Worm (Caenorhabditis elegans) whole organism, L4 larva: ENCODE measurements around the gene eif-3.K.
A peak's percentile ranks its signal among the peaks of the same experiment; 100 is the strongest.

ENCODE experiments used
- F49E8.2 ChIP-seq: sonication (generic microtip); optimal IDR thresholded peaks from 2 replicates; lab custom pipeline; 2016; ENCODE audit warnings: missing compliant biosample characterization, mild to moderate bottlenecking, missing genetic modification characterization, borderline replicate concordance
- T20F7.1 ChIP-seq: fragments of 200-800 bp; sonication (Bioruptor generic); optimal IDR thresholded peaks from 2 replicates; lab custom pipeline; 2018; ENCODE audit warnings: mild to moderate bottlenecking, missing genetic modification characterization, missing compliant biosample characterization
- Y5F2A.4 ChIP-seq: fragments of 200-800 bp; sonication (Bioruptor generic); optimal IDR thresholded peaks from 2 replicates; lab custom pipeline; 2018; ENCODE audit warnings: mild to moderate bottlenecking, missing genetic modification characterization, missing compliant biosample characterization
- Y75B8A.6 ChIP-seq: fragments of 200-800 bp; sonication (Bioruptor generic); IDR thresholded peaks from 2 replicates; pipeline ENCODE4 v1.3.6; 2022; ENCODE audit warnings: missing genetic modification reagents, missing genetic modification characterization, missing compliant biosample characterization
- ZK546.5 ChIP-seq, 2 experiments: sonication (generic microtip); optimal IDR thresholded peaks; 2 replicates each; lab custom pipeline; 2017; ENCODE audit warnings: missing biosample characterization in 2 of 2, missing genetic modification characterization in 2 of 2
- aha-1 ChIP-seq: fragments of 150-350 bp; peaks from one replicate; lab custom pipeline; 2014; ENCODE audit warnings: missing biosample characterization, missing genetic modification characterization
- aly-2 ChIP-seq: sonication (generic microtip); optimal IDR thresholded peaks from 2 replicates; lab custom pipeline; 2018; ENCODE audit warnings: missing biosample characterization, missing genetic modification characterization
- ama-1 ChIP-seq: fragments of 150-350 bp; optimal IDR thresholded peaks from 2 replicates; lab custom pipeline; 2014; ENCODE audit warnings: inconsistent platforms, mixed read lengths
- ceh-20 ChIP-seq: fragments of 200-800 bp; sonication (Bioruptor generic); IDR thresholded peaks from 2 replicates; pipeline ENCODE4 v1.3.6; 2022; ENCODE audit warnings: missing genetic modification reagents, missing genetic modification characterization, missing compliant biosample characterization
- ceh-28 ChIP-seq: fragments of 150-350 bp; optimal IDR thresholded peaks from 2 replicates; lab custom pipeline; 2014; ENCODE audit warnings: missing biosample characterization, missing genetic modification reagents, missing genetic modification characterization
- ceh-32 ChIP-seq: sonication (generic microtip); optimal IDR thresholded peaks from 2 replicates; lab custom pipeline; 2016; ENCODE audit warnings: mild to moderate bottlenecking, missing genetic modification characterization, missing compliant biosample characterization; ENCODE audit not compliant: poor library complexity
- ceh-44 ChIP-seq: fragments of 200-800 bp; sonication (Bioruptor generic); IDR thresholded peaks from 2 replicates; pipeline ENCODE4 v1.3.6; 2022; ENCODE audit warnings: missing genetic modification reagents, missing genetic modification characterization, missing compliant biosample characterization
- ctbp-1 ChIP-seq: fragments of 200-800 bp; sonication (Bioruptor generic); IDR thresholded peaks from 2 replicates; pipeline ENCODE4 v1.3.6; 2022; ENCODE audit warnings: missing genetic modification reagents, missing genetic modification characterization, missing compliant biosample characterization
- daf-12 ChIP-seq: fragments of 150-350 bp; optimal IDR thresholded peaks from 2 replicates; lab custom pipeline; 2014; ENCODE audit warnings: missing biosample characterization, missing genetic modification reagents, missing genetic modification characterization
- daf-16 ChIP-seq, 3 experiments: sonication (generic microtip); optimal IDR thresholded peaks; 2 replicates each; lab custom pipeline; 2016 to 2017; ENCODE audit warnings: missing genetic modification characterization in 3 of 3, missing genetic modification reagents in 3 of 3, mild to moderate bottlenecking in 2 of 3, missing compliant biosample characterization in 2 of 3, missing biosample characterization in 1 of 3, moderate library complexity in 1 of 3
- daf-19 ChIP-seq: fragments of 200-800 bp; sonication (Bioruptor generic); conservative IDR thresholded peaks from 2 replicates; pipeline ENCODE4 v1.3.6; 2022; ENCODE audit warnings: missing genetic modification characterization, missing compliant biosample characterization
- dmd-6 ChIP-seq: fragments of 200-800 bp; sonication (Bioruptor generic); IDR thresholded peaks from 2 replicates; pipeline ENCODE4 v1.3.6; 2022; ENCODE audit warnings: missing genetic modification reagents, missing genetic modification characterization, missing compliant biosample characterization
- dmd-9 ChIP-seq: fragments of 200-800 bp; sonication (Bioruptor generic); IDR thresholded peaks from 2 replicates; pipeline ENCODE4 v1.3.6; 2022; ENCODE audit warnings: missing genetic modification reagents, missing genetic modification characterization, missing compliant biosample characterization
- dve-1 ChIP-seq: sonication (generic microtip); optimal IDR thresholded peaks from 2 replicates; lab custom pipeline; 2017; ENCODE audit warnings: antibody characterized with exemption, mild to moderate bottlenecking, missing genetic modification characterization, missing compliant biosample characterization; ENCODE audit not compliant: insufficient read depth
- egl-27 ChIP-seq: sonication (generic microtip); optimal IDR thresholded peaks from 3 replicates; lab custom pipeline; 2017; ENCODE audit warnings: missing biosample characterization, missing genetic modification reagents, missing genetic modification characterization
- hif-1 ChIP-seq, 2 experiments: sonication (generic microtip); optimal IDR thresholded peaks; 2 replicates each; lab custom pipeline; 2016 to 2017; ENCODE audit warnings: missing compliant biosample characterization in 2 of 2, missing genetic modification characterization in 2 of 2, missing genetic modification reagents in 2 of 2, missing genotype in 2 of 2, mild to moderate bottlenecking in 1 of 2
- hlh-11 ChIP-seq: fragments of 200-800 bp; sonication (Bioruptor generic); optimal IDR thresholded peaks from 2 replicates; lab custom pipeline; 2018; ENCODE audit warnings: mild to moderate bottlenecking, missing genetic modification characterization, missing compliant biosample characterization
- hlh-30 ChIP-seq: sonication (generic microtip); optimal IDR thresholded peaks from 2 replicates; lab custom pipeline; 2017; ENCODE audit warnings: antibody characterized with exemption, mild to moderate bottlenecking, missing genetic modification characterization, missing compliant biosample characterization; ENCODE audit not compliant: insufficient read depth
- lim-7 ChIP-seq: fragments of 200-800 bp; sonication (Bioruptor generic); IDR thresholded peaks from 2 replicates; pipeline ENCODE4 v1.3.6; 2022; ENCODE audit warnings: missing genetic modification characterization, missing compliant biosample characterization
- lin-1 ChIP-seq: fragments of 200-800 bp; sonication (Bioruptor generic); IDR thresholded peaks from 2 replicates; pipeline ENCODE4 v1.3.6; 2022; ENCODE audit warnings: missing genetic modification reagents, missing genetic modification characterization, missing compliant biosample characterization
- lin-13 ChIP-seq: fragments of 150-350 bp; optimal IDR thresholded peaks from 2 replicates; lab custom pipeline; 2014; ENCODE audit warnings: missing biosample characterization, missing genetic modification reagents, missing genetic modification characterization
- lin-38 ChIP-seq: fragments of 200-800 bp; sonication (Bioruptor generic); IDR thresholded peaks from 2 replicates; pipeline ENCODE4 v1.3.6; 2022; ENCODE audit warnings: missing genetic modification reagents, missing genetic modification characterization, missing compliant biosample characterization
- lin-39 ChIP-seq: fragments of 150-350 bp; optimal IDR thresholded peaks from 2 replicates; lab custom pipeline; 2014; ENCODE audit warnings: missing biosample characterization, missing genetic modification reagents, missing genetic modification characterization
- lsy-2 ChIP-seq, 2 experiments: fragments of 150-350 bp in 1 of 2; sonication (generic microtip) in 1 of 2; optimal IDR thresholded peaks; 2 replicates each; lab custom pipeline; 2014 to 2017; ENCODE audit warnings: missing biosample characterization in 2 of 2, missing genetic modification characterization in 2 of 2
- mes-2 ChIP-seq: sonication (generic microtip); optimal IDR thresholded peaks from 2 replicates; lab custom pipeline; 2016; ENCODE audit warnings: missing genotype, mild to moderate bottlenecking, missing genetic modification characterization, missing compliant biosample characterization; ENCODE audit not compliant: poor library complexity, severe bottlenecking
- mxl-3 ChIP-seq: fragments of 200-800 bp; sonication (Bioruptor generic); optimal IDR thresholded peaks from 2 replicates; lab custom pipeline; 2018; ENCODE audit warnings: mild to moderate bottlenecking, missing genetic modification characterization, missing compliant biosample characterization
- nhr-10 ChIP-seq: fragments of 150-350 bp; optimal IDR thresholded peaks from 2 replicates; lab custom pipeline; 2014; ENCODE audit warnings: missing biosample characterization, missing genetic modification characterization
- nhr-11 ChIP-seq: fragments of 150-350 bp; optimal IDR thresholded peaks from 2 replicates; lab custom pipeline; 2014; ENCODE audit warnings: missing biosample characterization, missing genetic modification characterization
- nhr-237 ChIP-seq: sonication (generic microtip); optimal IDR thresholded peaks from 2 replicates; lab custom pipeline; 2017; ENCODE audit warnings: missing biosample characterization, missing genetic modification characterization
- nhr-28 ChIP-seq: fragments of 150-350 bp; optimal IDR thresholded peaks from 2 replicates; lab custom pipeline; 2014; ENCODE audit warnings: missing biosample characterization, missing genetic modification characterization
- nhr-77 ChIP-seq: fragments of 150-350 bp; optimal IDR thresholded peaks from 2 replicates; lab custom pipeline; 2014; ENCODE audit warnings: missing biosample characterization, missing genetic modification characterization
- php-3 ChIP-seq: fragments of 200-800 bp; sonication (Bioruptor generic); IDR thresholded peaks from 2 replicates; pipeline ENCODE4 v1.3.6; 2022; ENCODE audit warnings: missing genetic modification reagents, missing genetic modification characterization, missing compliant biosample characterization
- pqm-1 ChIP-seq: sonication (generic microtip); optimal IDR thresholded peaks from 2 replicates; lab custom pipeline; 2017; ENCODE audit warnings: missing biosample characterization, missing genetic modification characterization
- rbr-2 ChIP-seq: sonication (generic microtip); optimal IDR thresholded peaks from 2 replicates; lab custom pipeline; 2016; ENCODE audit warnings: missing genotype, missing genetic modification characterization, missing compliant biosample characterization
- skn-1 ChIP-seq: fragments of 150-350 bp; optimal IDR thresholded peaks from 2 replicates; lab custom pipeline; 2014; ENCODE audit warnings: missing biosample characterization, missing genetic modification characterization
- unc-130 ChIP-seq: sonication (generic microtip); optimal IDR thresholded peaks from 2 replicates; lab custom pipeline; 2016; ENCODE audit warnings: missing genetic modification reagents, missing genetic modification characterization, missing compliant biosample characterization
- unc-62 ChIP-seq, 3 experiments: fragments of 150-350 bp in 1 of 3; sonication (generic microtip); optimal IDR thresholded peaks in 2 of 3; peaks in 1 of 3; 1 replicate in 1 of 3; 2 replicates in 2 of 3; lab custom pipeline; 2014 to 2017; ENCODE audit warnings: missing biosample characterization in 3 of 3, missing genetic modification characterization in 3 of 3, missing genetic modification reagents in 3 of 3, missing genotype in 1 of 3
- vab-7 ChIP-seq: fragments of 200-800 bp; sonication (Bioruptor generic); IDR thresholded peaks from 2 replicates; pipeline ENCODE4 v1.3.6; 2022; ENCODE audit warnings: missing genetic modification reagents, missing genetic modification characterization, missing compliant biosample characterization
- zfp-2 ChIP-seq: sonication (generic microtip); optimal IDR thresholded peaks from 2 replicates; lab custom pipeline; 2016; ENCODE audit warnings: mild to moderate bottlenecking, missing genetic modification characterization, missing compliant biosample characterization
- zfp-3 ChIP-seq: fragments of 200-800 bp; sonication (Bioruptor generic); conservative IDR thresholded peaks from 2 replicates; pipeline ENCODE4 v1.3.6; 2022; ENCODE audit warnings: missing genetic modification reagents, missing genetic modification characterization, missing compliant biosample characterization
- zip-11 ChIP-seq: fragments of 200-800 bp; sonication (Bioruptor generic); IDR thresholded peaks from 2 replicates; pipeline ENCODE4 v1.3.6; 2022; ENCODE audit warnings: missing genetic modification characterization, missing compliant biosample characterization
- zip-2 ChIP-seq: fragments of 150-350 bp; optimal IDR thresholded peaks from 2 replicates; lab custom pipeline; 2014; ENCODE audit warnings: missing biosample characterization, missing genetic modification characterization

The eif-3.K gene

ce11 chrV:12908614-12909013 is 45.2 kb upstream of the eif-3.K start (continued):
- no peak for TF ChIP-seq unc-62 (GFP tag; optimal IDR thresholded peaks at IDR 0.05 in 1 of 2; lab: Kevin White, UChicago)
- no peak for TF ChIP-seq unc-62 (tag; optimal IDR thresholded peaks at IDR 0.05; lab: Kevin White, UChicago)

- TF ChIP-seq skn-1 (tag; lab: Kevin White, UChicago), result no peak
- no peak for TF ChIP-seq Y5F2A.4 (GFP tag; lab: Kevin White, UChicago)
- peak; percentile 64 for TF ChIP-seq hlh-11 (tag; lab: Kevin White, UChicago)
- TF ChIP-seq zip-11 (GFP tag; lab: Robert Waterston, UW), result no peak
- no peak for TF ChIP-seq mxl-3 (GFP tag; lab: Kevin White, UChicago)
- no peak for TF ChIP-seq egl-27 (tag; lab: Kevin White, UChicago)
- TF ChIP-seq ZK546.5 (tag; optimal IDR thresholded peaks at IDR 0.05; lab: Kevin White, UChicago), result no peak
- TF ChIP-seq ceh-28 (tag; lab: Kevin White, UChicago), result no peak
- no peak for TF ChIP-seq zfp-3 (GFP tag; lab: Robert Waterston, UW)
- no peak for TF ChIP-seq hif-1 (tag; optimal IDR thresholded peaks at IDR 0.05; lab: Kevin White, UChicago)
- no peak for TF ChIP-seq lsy-2 (tag; optimal IDR thresholded peaks at IDR 0.05; lab: Kevin White, UChicago)
- TF ChIP-seq ceh-44, result no peak
- TF ChIP-seq aly-2, result no peak
- no peak for TF ChIP-seq lin-1 (GFP tag; lab: Robert Waterston, UW)
- peak in 1 of 2 experiments; percentile 29 for TF ChIP-seq unc-62 (GFP tag; optimal IDR thresholded peaks at IDR 0.05 in 1 of 2; lab: Kevin White, UChicago)
- TF ChIP-seq unc-62 (tag; optimal IDR thresholded peaks at IDR 0.05; lab: Kevin White, UChicago), result no peak
- no peak for TF ChIP-seq mes-2 (tag; lab: Kevin White, UChicago)
- TF ChIP-seq lin-39 (tag; lab: Kevin White, UChicago), result no peak
- no peak for TF ChIP-seq lin-13
- no peak for TF ChIP-seq vab-7 (GFP tag; lab: Robert Waterston, UW)
- no peak for TF ChIP-seq F49E8.2 (tag; lab: Kevin White, UChicago)
- TF ChIP-seq dve-1 (tag; lab: Kevin White, UChicago), result peak; percentile 67
- TF ChIP-seq dmd-9 (GFP tag; lab: Robert Waterston, UW), result no peak
- no peak for TF ChIP-seq nhr-11 (tag; lab: Kevin White, UChicago)
- no peak for TF ChIP-seq Y75B8A.6 (GFP tag; lab: Robert Waterston, UW)
- no peak for TF ChIP-seq unc-130
- TF ChIP-seq nhr-10, result no peak
- no peak for TF ChIP-seq daf-19 (GFP tag; lab: Robert Waterston, UW)
- no peak for TF ChIP-seq daf-16 (GFP tag; optimal IDR thresholded peaks at IDR 0.05; lab: Kevin White, UChicago)
- peak; percentile 96 for TF ChIP-seq daf-16 (tag; optimal IDR thresholded peaks at IDR 0.05; lab: Kevin White, UChicago)
- TF ChIP-seq lim-7, result no peak
- TF ChIP-seq lin-38 (GFP tag; lab: Robert Waterston, UW), result no peak
- no peak for TF ChIP-seq rbr-2 (tag; lab: Kevin White, UChicago)
- no peak for TF ChIP-seq zfp-2 (tag; lab: Kevin White, UChicago)
- TF ChIP-seq T20F7.1 (GFP tag; lab: Kevin White, UChicago), result no peak
- TF ChIP-seq pqm-1 (tag; lab: Kevin White, UChicago), result peak; percentile 51
- 0 out of 2 replicates have a peak, but pooled peaks have one; percentile 41 for TF ChIP-seq ceh-20
- peak; percentile 16 for TF ChIP-seq nhr-77 (tag; lab: Kevin White, UChicago)
- no peak for TF ChIP-seq nhr-237 (tag; lab: Kevin White, UChicago)
- TF ChIP-seq daf-12 (tag; lab: Kevin White, UChicago), result no peak
- TF ChIP-seq aha-1 (tag; lab: Kevin White, UChicago), result no peak
- no peak for TF ChIP-seq ctbp-1 (GFP tag; lab: Robert Waterston, UW)
- TF ChIP-seq zip-2 (tag; lab: Kevin White, UChicago), result no peak
- TF ChIP-seq php-3 (GFP tag; lab: Robert Waterston, UW), result peak; percentile 93
- TF ChIP-seq dmd-6 (GFP tag; lab: Robert Waterston, UW), result peak; percentile 76
- TF ChIP-seq hlh-30 (tag; lab: Kevin White, UChicago), result no peak
- no peak for TF ChIP-seq ceh-32 (tag; lab: Kevin White, UChicago)
- TF ChIP-seq ama-1 (lab: Kevin White, UChicago), result no peak
- peak; percentile 51 for TF ChIP-seq nhr-28 (tag; lab: Kevin White, UChicago)
Measured at ce11 chrV:12909544-12910157, 44.2 kb upstream of the eif-3.K start, which contains the start of gene nid-1. TSS of gene nid-1 (plus strand) at chrV:12910107.
